Fruit fly (Drosophila melanogaster) whole organism, embryonic: Measurements from ENCODE around the gene Trf4-1.

Experiments
- Abd-B ChIP-seq: fragments of 200-800 bp; sonication (Bioruptor generic); optimal IDR thresholded peaks from 2 replicates; lab custom pipeline; 2018; ENCODE audit warnings: missing biosample characterization, mild to moderate bottlenecking, missing genetic modification characterization, moderate library complexity
- Adf1 ChIP-seq: fragments of 200-800 bp; sonication (Bioruptor generic); IDR thresholded peaks from 2 replicates; pipeline ENCODE4 v1.3.6; 2022; ENCODE audit warnings: missing biosample characterization, missing genetic modification characterization
- Awh ChIP-seq: fragments of 200-800 bp; sonication (Bioruptor generic); IDR thresholded peaks from 2 replicates; pipeline ENCODE4, ENCODE4 v1.3.6; 2022; ENCODE audit warnings: missing biosample characterization, missing genetic modification characterization
- CG13894 ChIP-seq: fragments of 200-800 bp; sonication (Bioruptor generic); optimal IDR thresholded peaks from 3 replicates; lab custom pipeline; 2018; ENCODE audit warnings: missing biosample characterization, mild to moderate bottlenecking, missing genetic modification characterization, moderate library complexity
- CG14710 ChIP-seq: fragments of 200-800 bp; sonication (Bioruptor generic); optimal IDR thresholded peaks from 3 replicates; lab custom pipeline; 2019; ENCODE audit warnings: missing biosample characterization, mild to moderate bottlenecking, missing genetic modification characterization, moderate library complexity
- CG15696 ChIP-seq: fragments of 200-800 bp; sonication (Bioruptor generic); optimal IDR thresholded peaks from 2 replicates; lab custom pipeline; 2019; ENCODE audit warnings: missing biosample characterization, mild to moderate bottlenecking, missing genetic modification characterization, moderate library complexity
- CG17186 ChIP-seq: fragments of 200-800 bp; sonication (Bioruptor generic); optimal IDR thresholded peaks from 3 replicates; lab custom pipeline; 2017; ENCODE audit warnings: missing biosample characterization, missing genetic modification reagents, missing genetic modification characterization
- CG17328 ChIP-seq: fragments of 200-800 bp; sonication (Bioruptor generic); IDR thresholded peaks from 2 replicates; pipeline ENCODE4 v1.3.6; 2022; ENCODE audit warnings: missing biosample characterization, missing genetic modification characterization
- CG17568 ChIP-seq: fragments of 200-800 bp; sonication (Bioruptor generic); optimal IDR thresholded peaks from 2 replicates; lab custom pipeline; 2018; ENCODE audit warnings: missing biosample characterization, mild to moderate bottlenecking, missing genetic modification characterization, moderate library complexity
- CG17612 ChIP-seq: fragments of 200-800 bp; sonication (Bioruptor generic); IDR thresholded peaks from 2 replicates; pipeline ENCODE4 v1.3.6; 2022; ENCODE audit warnings: missing biosample characterization, missing genetic modification characterization
- CG17802 ChIP-seq: fragments of 200-800 bp; sonication (Bioruptor generic); optimal IDR thresholded peaks from 2 replicates; lab custom pipeline; 2018; ENCODE audit warnings: missing biosample characterization, mild to moderate bottlenecking, missing genetic modification characterization, moderate library complexity
- CG17912 ChIP-seq: fragments of 200-800 bp; sonication (Bioruptor generic); optimal IDR thresholded peaks from 2 replicates; lab custom pipeline; 2018; ENCODE audit warnings: missing biosample characterization, mild to moderate bottlenecking, missing genetic modification characterization
- CG18011 ChIP-seq: fragments of 200-800 bp; sonication (Bioruptor generic); optimal IDR thresholded peaks from 2 replicates; lab custom pipeline; 2017; ENCODE audit warnings: missing biosample characterization, missing genetic modification characterization, mild to moderate bottlenecking, moderate library complexity, missing genotype
- CG2875 ChIP-seq: fragments of 200-800 bp; sonication (Bioruptor generic); optimal IDR thresholded peaks from 2 replicates; lab custom pipeline; 2017; ENCODE audit warnings: missing biosample characterization, mild to moderate bottlenecking, missing genetic modification characterization, missing genetic modification reagents
- CG32532 ChIP-seq: fragments of 200-800 bp; sonication (Bioruptor generic); IDR thresholded peaks from 2 replicates; pipeline ENCODE4 v1.3.6; 2022; ENCODE audit warnings: missing biosample characterization, missing genetic modification characterization
- CG3281 ChIP-seq: fragments of 200-800 bp; sonication (Bioruptor generic); optimal IDR thresholded peaks from 3 replicates; lab custom pipeline; 2017; ENCODE audit warnings: missing biosample characterization, mild to moderate bottlenecking, missing genetic modification characterization
- CG3726 ChIP-seq: fragments of 200-800 bp; sonication (Bioruptor generic); IDR thresholded peaks from 3 replicates; pipeline ENCODE4, ENCODE4 v1.3.6; 2022; ENCODE audit warnings: missing biosample characterization, missing genetic modification characterization
- CG7357 ChIP-seq: fragments of 200-800 bp; sonication (Bioruptor generic); IDR thresholded peaks from 3 replicates; pipeline ENCODE4 v1.3.6; 2022; ENCODE audit warnings: missing biosample characterization, missing genetic modification characterization
- CG8478 ChIP-seq: fragments of >200 bp; optimal IDR thresholded peaks from 2 replicates; lab custom pipeline; 2018
- CG9609 ChIP-seq: fragments of 200-800 bp; sonication (Bioruptor generic); optimal IDR thresholded peaks from 3 replicates; lab custom pipeline; 2016; ENCODE audit warnings: missing biosample characterization, missing genetic modification characterization
- D ChIP-seq, 2 experiments: fragments of 200-800 bp in 1 of 2; fragments of >200 bp in 1 of 2; sonication (Bioruptor generic) in 1 of 2; optimal IDR thresholded peaks; 2 replicates in 1 of 2; 3 replicates in 1 of 2; lab custom pipeline; 2017; ENCODE audit warnings: mild to moderate bottlenecking in 1 of 2, missing biosample characterization in 1 of 2, missing genetic modification characterization in 1 of 2, missing genetic modification reagents in 1 of 2
- Dbx ChIP-seq: fragments of 200-800 bp; sonication (Bioruptor generic); IDR thresholded peaks from 3 replicates; pipeline ENCODE4 v1.3.6; 2022; ENCODE audit warnings: missing biosample characterization, missing genetic modification characterization
- Hand ChIP-seq: fragments of 200-800 bp; sonication (Bioruptor generic); optimal IDR thresholded peaks from 2 replicates; lab custom pipeline; 2017; ENCODE audit warnings: mild to moderate bottlenecking, missing biosample characterization, missing genetic modification reagents, missing genetic modification characterization
- HmgZ ChIP-seq: fragments of 200-800 bp; sonication (Bioruptor generic); optimal IDR thresholded peaks from 2 replicates; lab custom pipeline; 2018; ENCODE audit warnings: missing biosample characterization, mild to moderate bottlenecking, missing genetic modification characterization
- PHDP ChIP-seq: fragments of 200-800 bp; sonication (Bioruptor generic); optimal IDR thresholded peaks from 3 replicates; lab custom pipeline; 2018; ENCODE audit warnings: missing biosample characterization, mild to moderate bottlenecking, missing genetic modification characterization, moderate library complexity
- TFAM ChIP-seq: fragments of 200-800 bp; sonication (Bioruptor generic); optimal IDR thresholded peaks from 2 replicates; lab custom pipeline; 2017; ENCODE audit warnings: missing biosample characterization, missing genetic modification characterization, inconsistent platforms
- ab ChIP-seq: fragments of 200-800 bp; sonication (Bioruptor generic); optimal IDR thresholded peaks from 2 replicates; lab custom pipeline; 2016; ENCODE audit warnings: missing biosample characterization, missing genetic modification characterization
- amos ChIP-seq: fragments of 200-800 bp; sonication (Bioruptor generic); IDR thresholded peaks from 2 replicates; pipeline ENCODE4 v1.3.6; 2022; ENCODE audit warnings: missing biosample characterization, missing genetic modification characterization; ENCODE audit not compliant: partially characterized antibody
- aop ChIP-seq: fragments of 200-800 bp; sonication (Bioruptor generic); IDR thresholded peaks from 2 replicates; pipeline ENCODE4 v1.3.6; 2022; ENCODE audit warnings: missing biosample characterization, missing genetic modification characterization
- bbx ChIP-seq: fragments of 200-800 bp; sonication (Bioruptor generic); IDR thresholded peaks from 2 replicates; pipeline ENCODE4 v1.3.6; 2022; ENCODE audit warnings: missing biosample characterization, missing genetic modification characterization; ENCODE audit not compliant: partially characterized antibody
- cg ChIP-seq: fragments of 200-800 bp; sonication (Bioruptor generic); optimal IDR thresholded peaks from 3 replicates; lab custom pipeline; 2019; ENCODE audit warnings: missing biosample characterization, mild to moderate bottlenecking, missing genetic modification characterization, moderate library complexity
- chif ChIP-seq, 2 experiments: fragments of 200-800 bp; sonication (Bioruptor generic); optimal IDR thresholded peaks; 3 replicates each; lab custom pipeline; 2016; ENCODE audit warnings: missing biosample characterization in 2 of 2, missing genetic modification characterization in 2 of 2
- dimm ChIP-seq: fragments of 200-800 bp; sonication (Bioruptor generic); IDR thresholded peaks from 2 replicates; pipeline ENCODE4 v1.3.6; 2022; ENCODE audit warnings: missing biosample characterization, missing genetic modification characterization
- dm ChIP-seq: fragments of 200-800 bp; sonication (Bioruptor generic); optimal IDR thresholded peaks from 3 replicates; lab custom pipeline; 2016; ENCODE audit warnings: missing biosample characterization, missing genetic modification characterization
- dpn ChIP-seq, 2 experiments: fragments of 200-800 bp; sonication (Bioruptor generic); optimal IDR thresholded peaks; 3 replicates each; lab custom pipeline; 2016; ENCODE audit warnings: missing biosample characterization in 2 of 2, missing genetic modification characterization in 2 of 2
- esg ChIP-seq: fragments of 200-800 bp; sonication (Bioruptor generic); conservative IDR thresholded peaks from 2 replicates; pipeline ENCODE4 v1.3.6; 2022; ENCODE audit warnings: missing biosample characterization, missing genetic modification characterization
- insv ChIP-seq, 2 experiments: fragments of 200-800 bp; sonication (Bioruptor generic); optimal IDR thresholded peaks; 3 replicates each; lab custom pipeline; 2016 to 2018; ENCODE audit warnings: missing biosample characterization in 2 of 2, missing genetic modification characterization in 2 of 2
- kah ChIP-seq: fragments of 200-800 bp; sonication (Bioruptor generic); optimal IDR thresholded peaks from 2 replicates; lab custom pipeline; 2018; ENCODE audit warnings: missing biosample characterization, mild to moderate bottlenecking, missing genetic modification characterization
- lab ChIP-seq: fragments of 200-800 bp; sonication (Bioruptor generic); optimal IDR thresholded peaks from 3 replicates; lab custom pipeline; 2017; ENCODE audit warnings: missing biosample characterization, missing genetic modification characterization, mild to moderate bottlenecking, moderate library complexity, missing genetic modification reagents
- nmo ChIP-seq: fragments of 200-800 bp; sonication (Bioruptor generic); optimal IDR thresholded peaks from 2 replicates; lab custom pipeline; 2018; ENCODE audit warnings: missing biosample characterization, mild to moderate bottlenecking, missing genetic modification characterization, moderate library complexity
- org-1 ChIP-seq: fragments of 200-800 bp; sonication (Bioruptor generic); optimal IDR thresholded peaks from 2 replicates; lab custom pipeline; 2017; ENCODE audit warnings: missing biosample characterization, missing genetic modification characterization
- phol ChIP-seq: fragments of 200-800 bp; sonication (Bioruptor generic); optimal IDR thresholded peaks from 3 replicates; lab custom pipeline; 2018; ENCODE audit warnings: missing biosample characterization, mild to moderate bottlenecking, missing genetic modification characterization, moderate library complexity
- ranshi ChIP-seq: fragments of 200-800 bp; sonication (Bioruptor generic); IDR thresholded peaks from 2 replicates; pipeline ENCODE4 v1.3.6; 2022; ENCODE audit warnings: missing biosample characterization, missing genetic modification characterization
- sd ChIP-seq: fragments of 200-800 bp; sonication (Bioruptor generic); optimal IDR thresholded peaks from 3 replicates; lab custom pipeline; 2018; ENCODE audit warnings: missing biosample characterization, mild to moderate bottlenecking, missing genetic modification characterization, moderate library complexity
- stc ChIP-seq: fragments of 200-800 bp; sonication (Bioruptor generic); IDR thresholded peaks from 2 replicates; pipeline ENCODE4 v1.3.6; 2022; ENCODE audit warnings: missing biosample characterization, missing genetic modification characterization
- tap ChIP-seq: fragments of 200-800 bp; optimal IDR thresholded peaks from 3 replicates; lab custom pipeline; 2019; ENCODE audit warnings: missing biosample characterization, mild to moderate bottlenecking, missing genetic modification characterization, moderate library complexity
- trh ChIP-seq: fragments of 200-800 bp; sonication (Bioruptor generic); optimal IDR thresholded peaks from 2 replicates; lab custom pipeline; 2016; ENCODE audit warnings: missing biosample characterization, missing genetic modification characterization
- vfl ChIP-seq: fragments of 200-800 bp; sonication (Bioruptor generic); optimal IDR thresholded peaks from 2 replicates; lab custom pipeline; 2016; ENCODE audit warnings: missing biosample characterization, missing genetic modification characterization

Trf4-1 gene

dm6 chrX:8517121-8518024 is 42.7 kb upstream of the Trf4-1 start, which contains the start of gene Nrg (continued):
- TF ChIP-seq CG7357 (GFP tag; lab: Robert Waterston, UW) (no peak), CG17802 (tag; lab: Kevin White, UChicago) (no peak), lab (GFP tag; lab: Kevin White, UChicago) (peak; percentile 67), CG15696 (tag; lab: Kevin White, UChicago) (no peak), CG18011 (peak; percentile 38), CG9609 (GFP tag; lab: Kevin White, UChicago) (no peak), insv (GFP tag; optimal IDR thresholded peaks at IDR 0.05; lab: Kevin White, UChicago) (peak in 1 of 2 experiments; percentile 52), Abd-B (GFP tag; lab: Kevin White, UChicago) (peak; percentile 37), CG17186 (peak; percentile 73), ab (no peak), tap (no peak), amos (peak; percentile 99), CG17612 (GFP tag; lab: Robert Waterston, UW) (no peak), Adf1 (no peak; the same call in 1 of the 2 replicates), TFAM (GFP tag; lab: Kevin White, UChicago) (no peak), CG3726 (no peak), Awh (GFP tag; lab: Robert Waterston, UW) (0 out of 2 replicates have a peak, but pooled peaks have one; percentile 23), CG14710 (tag; lab: Kevin White, UChicago) (peak; percentile 81), CG17568 (peak; percentile 18), PHDP (tag; lab: Kevin White, UChicago) (peak; percentile 9), cg (GFP tag; lab: Kevin White, UChicago) (peak; percentile 64), ranshi (GFP tag; lab: Robert Waterston, UW) (no peak), trh (GFP tag; lab: Kevin White, UChicago) (no peak), dpn (GFP tag; optimal IDR thresholded peaks at IDR 0.05; lab: Kevin White, UChicago) (peak in 1 of 2 experiments; percentile 14), CG2875 (peak; percentile 36), aop (GFP tag; lab: Robert Waterston, UW) (peak; percentile 48; the same call in 1 of the 2 replicates), CG8478 (lab: Kevin White, UChicago) (no peak), sd (tag; lab: Kevin White, UChicago) (peak; percentile 91), HmgZ (tag; lab: Kevin White, UChicago) (peak; percentile 81), CG17328 (0 out of 2 replicates have a peak, but pooled peaks have one; percentile 28), kah (no peak), Hand (GFP tag; lab: Kevin White, UChicago) (no peak), esg (GFP tag; lab: Robert Waterston, UW) (no peak), CG3281 (GFP tag; lab: Kevin White, UChicago) (peak; percentile 28), stc (GFP tag; lab: Robert Waterston, UW) (no peak), CG13894 (peak; percentile 61), phol (tag; lab: Kevin White, UChicago) (peak; percentile 41), CG32532 (GFP tag; lab: Robert Waterston, UW) (peak; percentile 52; the same call in 1 of the 2 replicates), dimm (GFP tag; lab: Robert Waterston, UW) (no peak), bbx (GFP tag; lab: Robert Waterston, UW) (peak; percentile 100), nmo (GFP tag; lab: Kevin White, UChicago) (peak; percentile 60), chif (GFP tag; optimal IDR thresholded peaks at IDR 0.05; lab: Kevin White, UChicago) (no peak), Dbx (GFP tag; lab: Robert Waterston, UW) (peak; percentile 61; the same call in 1 of the 3 replicates), D (optimal IDR thresholded peaks at IDR 0.05; lab: Kevin White, UChicago) (no peak), D (GFP tag; optimal IDR thresholded peaks at IDR 0.05; lab: Kevin White, UChicago) (no peak), dm (GFP tag; lab: Kevin White, UChicago) (peak; percentile 46), CG17912 (GFP tag; lab: Kevin White, UChicago) (peak; percentile 18), vfl (no peak), org-1 (GFP tag; lab: Kevin White, UChicago) (no peak)
